Fruit fly (Drosophila melanogaster) whole organism, embryonic: ENCODE results near the gene POLDIP2.

Source experiments
- Bgb ChIP-seq: fragments of 200-800 bp; sonication (Bioruptor generic); IDR thresholded peaks from 2 replicates; pipeline ENCODE4 v1.3.6; 2022; ENCODE audit warnings: missing biosample characterization, missing genetic modification characterization; ENCODE audit not compliant: partially characterized antibody
- CG11695 ChIP-seq: fragments of 200-800 bp; sonication (Bioruptor generic); IDR thresholded peaks from 3 replicates; pipeline ENCODE4 v1.3.6; 2022; ENCODE audit warnings: missing biosample characterization, missing genetic modification characterization
- CG13894 ChIP-seq: fragments of 200-800 bp; sonication (Bioruptor generic); optimal IDR thresholded peaks from 3 replicates; lab custom pipeline; 2018; ENCODE audit warnings: missing biosample characterization, mild to moderate bottlenecking, missing genetic modification characterization, moderate library complexity
- CG15514 ChIP-seq: fragments of 200-800 bp; sonication (Bioruptor generic); optimal IDR thresholded peaks from 3 replicates; lab custom pipeline; 2017; ENCODE audit warnings: missing biosample characterization, missing genetic modification characterization, mild to moderate bottlenecking, moderate library complexity, missing genetic modification reagents
- CG17361 ChIP-seq: fragments of 200-800 bp; sonication (Bioruptor generic); IDR thresholded peaks from 3 replicates; pipeline ENCODE4 v1.3.6; 2022; ENCODE audit warnings: missing biosample characterization, missing genetic modification characterization
- CG1832 ChIP-seq: fragments of 200-800 bp; sonication (Bioruptor generic); optimal IDR thresholded peaks from 2 replicates; lab custom pipeline; 2017; ENCODE audit warnings: missing biosample characterization, mild to moderate bottlenecking, missing genetic modification characterization, inconsistent platforms
- CG2116 ChIP-seq: fragments of 200-800 bp; sonication (Bioruptor generic); optimal IDR thresholded peaks from 3 replicates; lab custom pipeline; 2018; ENCODE audit warnings: missing biosample characterization, mild to moderate bottlenecking, missing genetic modification characterization
- CG30403 ChIP-seq: fragments of 200-800 bp; sonication (Bioruptor generic); optimal IDR thresholded peaks from 3 replicates; lab custom pipeline; 2016; ENCODE audit warnings: missing biosample characterization, missing genetic modification characterization
- CG31441 ChIP-seq: fragments of 200-800 bp; sonication (Bioruptor generic); IDR thresholded peaks from 2 replicates; pipeline ENCODE4 v1.3.6; 2022; ENCODE audit warnings: missing biosample characterization, missing genetic modification characterization
- CG34376 ChIP-seq: fragments of 200-800 bp; sonication (Bioruptor generic); optimal IDR thresholded peaks from 2 replicates; lab custom pipeline; 2018; ENCODE audit warnings: missing biosample characterization, mild to moderate bottlenecking, missing genetic modification characterization
- CG3995 ChIP-seq: fragments of 200-800 bp; sonication (Bioruptor generic); optimal IDR thresholded peaks from 3 replicates; lab custom pipeline; 2016; ENCODE audit warnings: missing biosample characterization, missing genetic modification characterization
- CG4328 ChIP-seq: fragments of 200-800 bp; sonication (Bioruptor generic); optimal IDR thresholded peaks from 3 replicates; lab custom pipeline; 2017; ENCODE audit warnings: missing biosample characterization, missing genetic modification reagents, missing genetic modification characterization
- CG5180 ChIP-seq: fragments of 200-800 bp; sonication (Bioruptor generic); optimal IDR thresholded peaks from 3 replicates; lab custom pipeline; 2017; ENCODE audit warnings: missing biosample characterization, missing genetic modification characterization, mild to moderate bottlenecking, moderate library complexity, missing genetic modification reagents
- CG6813 ChIP-seq: fragments of 200-800 bp; sonication (Bioruptor generic); optimal IDR thresholded peaks from 2 replicates; lab custom pipeline; 2017; ENCODE audit warnings: missing biosample characterization, missing genetic modification characterization, mild to moderate bottlenecking, moderate library complexity, missing genetic modification reagents
- CG8924 ChIP-seq: fragments of 200-800 bp; optimal IDR thresholded peaks from 3 replicates; lab custom pipeline; 2019; ENCODE audit warnings: missing biosample characterization, mild to moderate bottlenecking, missing genetic modification characterization, moderate library complexity
- CG9797 ChIP-seq: fragments of 200-800 bp; sonication (Bioruptor generic); optimal IDR thresholded peaks from 3 replicates; lab custom pipeline; 2018; ENCODE audit warnings: missing biosample characterization, mild to moderate bottlenecking, missing genetic modification characterization
- CHES-1-like ChIP-seq: fragments of 200-800 bp; sonication (Bioruptor generic); optimal IDR thresholded peaks from 2 replicates; lab custom pipeline; 2016; ENCODE audit warnings: missing biosample characterization, missing genetic modification characterization
- Deaf1 ChIP-seq: fragments of 200-800 bp; optimal IDR thresholded peaks from 3 replicates; lab custom pipeline; 2019; ENCODE audit warnings: missing biosample characterization, mild to moderate bottlenecking, missing genetic modification characterization, moderate library complexity
- Doc2 ChIP-seq: fragments of 200-800 bp; sonication (Bioruptor generic); IDR thresholded peaks from 2 replicates; pipeline ENCODE4 v1.3.6; 2022; ENCODE audit warnings: missing biosample characterization, missing genetic modification characterization
- Dp ChIP-seq: fragments of 200-800 bp; sonication (Bioruptor generic); optimal IDR thresholded peaks from 2 replicates; lab custom pipeline; 2018; ENCODE audit warnings: missing biosample characterization, mild to moderate bottlenecking, missing genetic modification characterization, moderate library complexity
- Fer2 ChIP-seq: fragments of 200-800 bp; sonication (Bioruptor generic); optimal IDR thresholded peaks from 2 replicates; lab custom pipeline; 2018; ENCODE audit warnings: missing biosample characterization, mild to moderate bottlenecking, missing genetic modification characterization, moderate library complexity
- GATAe ChIP-seq: fragments of 200-800 bp; sonication (Bioruptor generic); conservative IDR thresholded peaks from 2 replicates; pipeline ENCODE4 v1.3.6; 2022; ENCODE audit warnings: missing biosample characterization, missing genetic modification characterization
- Gug ChIP-seq: fragments of 200-800 bp; sonication (Bioruptor generic); IDR thresholded peaks from 4 replicates; pipeline ENCODE4 v1.3.6; 2022; ENCODE audit warnings: missing biosample characterization, missing genetic modification characterization
- H15 ChIP-seq: fragments of 200-800 bp; sonication (Bioruptor generic); IDR thresholded peaks from 3 replicates; pipeline ENCODE4 v1.3.6; 2022; ENCODE audit warnings: missing biosample characterization, missing genetic modification characterization
- Hey ChIP-seq: fragments of 200-800 bp; sonication (Bioruptor generic); optimal IDR thresholded peaks from 3 replicates; lab custom pipeline; 2018; ENCODE audit warnings: missing biosample characterization, mild to moderate bottlenecking, missing genetic modification characterization
- Lpt ChIP-seq: fragments of >200 bp; optimal IDR thresholded peaks from 2 replicates; lab custom pipeline; 2018; ENCODE audit warnings: missing biosample characterization, missing genetic modification characterization
- Max ChIP-seq: fragments of 200-800 bp; sonication (Bioruptor generic); optimal IDR thresholded peaks from 2 replicates; lab custom pipeline; 2016; ENCODE audit warnings: missing biosample characterization, mild to moderate bottlenecking, missing genetic modification characterization
- Med ChIP-seq: fragments of 200-800 bp; sonication (Bioruptor generic); peaks from one replicate; lab custom pipeline; 2016; ENCODE audit warnings: missing biosample characterization, missing genetic modification characterization, mild to moderate bottlenecking, inconsistent platforms, moderate library complexity
- Optix ChIP-seq: fragments of 200-800 bp; sonication (Bioruptor generic); IDR thresholded peaks from 3 replicates; pipeline ENCODE4 v1.3.6; 2022; ENCODE audit warnings: missing biosample characterization, missing genetic modification characterization
- Ravus ChIP-seq: fragments of 200-800 bp; sonication (Bioruptor generic); IDR thresholded peaks from 2 replicates; pipeline ENCODE4 v1.3.6; 2022; ENCODE audit warnings: missing biosample characterization, missing genetic modification characterization
- Side ChIP-seq: fragments of 200-800 bp; sonication (Bioruptor generic); optimal IDR thresholded peaks from 2 replicates; lab custom pipeline; 2016; ENCODE audit warnings: missing biosample characterization, missing genetic modification characterization
- bigmax ChIP-seq: fragments of 200-800 bp; sonication (Bioruptor generic); optimal IDR thresholded peaks from 2 replicates; lab custom pipeline; 2018; ENCODE audit warnings: missing biosample characterization, mild to moderate bottlenecking, missing genetic modification characterization
- cad ChIP-seq: fragments of >200 bp; optimal IDR thresholded peaks from 2 replicates; lab custom pipeline; 2017; ENCODE audit warnings: missing biosample characterization, missing genetic modification characterization
- cg ChIP-seq: fragments of 200-800 bp; sonication (Bioruptor generic); optimal IDR thresholded peaks from 3 replicates; lab custom pipeline; 2019; ENCODE audit warnings: missing biosample characterization, mild to moderate bottlenecking, missing genetic modification characterization, moderate library complexity
- dan ChIP-seq: fragments of 200-800 bp; sonication (Bioruptor generic); IDR thresholded peaks from 2 replicates; pipeline ENCODE4 v1.3.6; 2022; ENCODE audit warnings: missing biosample characterization, missing genetic modification characterization
- fd102C ChIP-seq: fragments of 200-800 bp; sonication (Bioruptor generic); optimal IDR thresholded peaks from 2 replicates; lab custom pipeline; 2018; ENCODE audit warnings: missing biosample characterization, mild to moderate bottlenecking, missing genetic modification characterization, moderate library complexity
- fu2 ChIP-seq: fragments of 200-800 bp; sonication (Bioruptor generic); optimal IDR thresholded peaks from 2 replicates; lab custom pipeline; 2016; ENCODE audit warnings: missing biosample characterization, missing genetic modification characterization
- gem ChIP-seq: fragments of 200-800 bp; sonication (Bioruptor generic); optimal IDR thresholded peaks from 2 replicates; lab custom pipeline; 2019; ENCODE audit warnings: missing biosample characterization, mild to moderate bottlenecking, missing genetic modification characterization, moderate library complexity
- grn ChIP-seq: fragments of 200-800 bp; sonication (Bioruptor generic); optimal IDR thresholded peaks from 3 replicates; lab custom pipeline; 2017; ENCODE audit warnings: missing biosample characterization, missing genetic modification characterization
- h ChIP-seq: fragments of >200 bp; optimal IDR thresholded peaks from 2 replicates; lab custom pipeline; 2017
- mirr ChIP-seq: fragments of 200-800 bp; sonication (Bioruptor generic); optimal IDR thresholded peaks from 3 replicates; lab custom pipeline; 2018; ENCODE audit warnings: missing biosample characterization, mild to moderate bottlenecking, missing genetic modification characterization
- oc ChIP-seq: fragments of 200-800 bp; sonication (Bioruptor generic); optimal IDR thresholded peaks from 2 replicates; lab custom pipeline; 2018; ENCODE audit warnings: missing biosample characterization, mild to moderate bottlenecking, missing genetic modification characterization, moderate library complexity
- phol ChIP-seq: fragments of 200-800 bp; sonication (Bioruptor generic); optimal IDR thresholded peaks from 3 replicates; lab custom pipeline; 2018; ENCODE audit warnings: missing biosample characterization, mild to moderate bottlenecking, missing genetic modification characterization, moderate library complexity
- schlank ChIP-seq: fragments of 200-800 bp; sonication (Bioruptor generic); optimal IDR thresholded peaks from 2 replicates; lab custom pipeline; 2018; ENCODE audit warnings: missing biosample characterization, mild to moderate bottlenecking, missing genetic modification characterization
- sisA ChIP-seq: fragments of 200-800 bp; sonication (Bioruptor generic); IDR thresholded peaks from 2 replicates; pipeline ENCODE4 v1.3.6; 2022; ENCODE audit warnings: missing biosample characterization, missing genetic modification characterization
- sna ChIP-seq: fragments of 200-800 bp; sonication (Bioruptor generic); IDR thresholded peaks from 2 replicates; pipeline ENCODE4 v1.3.6; 2022; ENCODE audit warnings: missing biosample characterization, missing genetic modification characterization; ENCODE audit not compliant: partially characterized antibody
- sqz ChIP-seq: fragments of 200-800 bp; sonication (Bioruptor generic); optimal IDR thresholded peaks from 3 replicates; lab custom pipeline; 2018; ENCODE audit warnings: missing biosample characterization, mild to moderate bottlenecking, missing genetic modification characterization
- sug ChIP-seq: fragments of 200-800 bp; optimal IDR thresholded peaks from 2 replicates; lab custom pipeline; 2019; ENCODE audit warnings: missing biosample characterization, mild to moderate bottlenecking, missing genetic modification characterization, moderate library complexity
- tin ChIP-seq: fragments of 200-800 bp; sonication (Bioruptor generic); optimal IDR thresholded peaks from 3 replicates; lab custom pipeline; 2016; ENCODE audit warnings: missing biosample characterization, missing genetic modification characterization
- tna ChIP-seq: fragments of 200-800 bp; sonication (Bioruptor generic); IDR thresholded peaks from 2 replicates; pipeline ENCODE4 v1.3.6; 2022; ENCODE audit warnings: missing biosample characterization, missing genetic modification characterization; ENCODE audit not compliant: partially characterized antibody
- vfl ChIP-seq: fragments of 200-800 bp; sonication (Bioruptor generic); optimal IDR thresholded peaks from 2 replicates; lab custom pipeline; 2016; ENCODE audit warnings: missing biosample characterization, missing genetic modification characterization

POLDIP2 gene

dm6 chr3R:5503789-5504387, 36.3 kb downstream of the POLDIP2 start (continued):
- TF ChIP-seq oc (tag; lab: Kevin White, UChicago) = no peak
- no peak for TF ChIP-seq tin (GFP tag; lab: Kevin White, UChicago)
- TF ChIP-seq Ravus (GFP tag; lab: Robert Waterston, UW) = no peak
- TF ChIP-seq CG5180 = peak; percentile 81
- TF ChIP-seq CHES-1-like = no peak
- TF ChIP-seq CG8924 = no peak
- TF ChIP-seq fd102C = no peak
- TF ChIP-seq GATAe = no peak
- no peak for TF ChIP-seq CG4328
- TF ChIP-seq phol (tag; lab: Kevin White, UChicago) = no peak
- TF ChIP-seq CG31441 (GFP tag; lab: Robert Waterston, UW) = no peak
- TF ChIP-seq CG9797 (GFP tag; lab: Kevin White, UChicago) = no peak
- TF ChIP-seq Deaf1 (tag; lab: Kevin White, UChicago) = peak; percentile 84
- no peak for TF ChIP-seq cg (GFP tag; lab: Kevin White, UChicago)
- peak; percentile 82 for TF ChIP-seq mirr (GFP tag; lab: Kevin White, UChicago)
- TF ChIP-seq vfl (GFP tag; lab: Kevin White, UChicago) = no peak
- TF ChIP-seq h = no peak
- peak; percentile 64 for TF ChIP-seq CG13894 (tag; lab: Kevin White, UChicago)
- TF ChIP-seq Lpt (GFP tag; lab: Kevin White, UChicago) = no peak
- no peak for TF ChIP-seq Max (GFP tag; lab: Kevin White, UChicago)
- peak; percentile 99 for TF ChIP-seq Hey (tag; lab: Kevin White, UChicago)
- TF ChIP-seq CG6813 (GFP tag; lab: Kevin White, UChicago) = no peak
- TF ChIP-seq sug (tag; lab: Kevin White, UChicago) = peak; percentile 62
- TF ChIP-seq bigmax (GFP tag; lab: Kevin White, UChicago) = no peak
- no peak for TF ChIP-seq sisA (GFP tag; lab: Robert Waterston, UW)
- TF ChIP-seq sqz (GFP tag; lab: Kevin White, UChicago) = no peak
- TF ChIP-seq CG3995 (GFP tag; lab: Kevin White, UChicago) = no peak
- peak; percentile 76 for TF ChIP-seq gem (tag; lab: Kevin White, UChicago)
- no peak for TF ChIP-seq fu2 (GFP tag; lab: Kevin White, UChicago)
- no peak for TF ChIP-seq dan (GFP tag; lab: Robert Waterston, UW)
- no peak for TF ChIP-seq schlank (tag; lab: Kevin White, UChicago)
- no peak for TF ChIP-seq CG1832 (GFP tag; lab: Kevin White, UChicago)
- TF ChIP-seq Dp (GFP tag; lab: Kevin White, UChicago) = no peak
- TF ChIP-seq Fer2 (tag; lab: Kevin White, UChicago) = no peak
- no peak for TF ChIP-seq sna (GFP tag; lab: Robert Waterston, UW)
- TF ChIP-seq H15 (GFP tag; lab: Robert Waterston, UW) = no peak
- no peak for TF ChIP-seq grn (GFP tag; lab: Kevin White, UChicago)
- TF ChIP-seq Optix (GFP tag; lab: Robert Waterston, UW) = no peak
- TF ChIP-seq CG17361 = no peak
- peak; percentile 76 for TF ChIP-seq Med (GFP tag; lab: Kevin White, UChicago)
- TF ChIP-seq CG15514 (GFP tag; lab: Kevin White, UChicago) = peak; percentile 12
- peak; percentile 64 for TF ChIP-seq CG34376 (GFP tag; lab: Kevin White, UChicago)
- TF ChIP-seq Gug (GFP tag; lab: Robert Waterston, UW) = no peak
- TF ChIP-seq tna = no peak
- TF ChIP-seq CG30403 (GFP tag; lab: Kevin White, UChicago) = no peak
- TF ChIP-seq Doc2 (GFP tag; lab: Robert Waterston, UW) = no peak
- no peak for TF ChIP-seq CG2116 (GFP tag; lab: Kevin White, UChicago)
- TF ChIP-seq Bgb (GFP tag; lab: Robert Waterston, UW) = no peak
- TF ChIP-seq cad = no peak
- no peak for TF ChIP-seq Side (GFP tag; lab: Kevin White, UChicago)
- TF ChIP-seq CG11695 (GFP tag; lab: Robert Waterston, UW) = no peak
